Worm (Caenorhabditis elegans) whole organism, L3 larva: Measurements from ENCODE around the gene R11F4.2.

Experiments
- R02D3.7 ChIP-seq: fragments of 150-350 bp; optimal IDR thresholded peaks from 2 replicates; lab custom pipeline; 2014; ENCODE audit warnings: missing biosample characterization, missing genetic modification characterization
- ZK546.5 ChIP-seq: sonication (generic microtip); optimal IDR thresholded peaks from 2 replicates; lab custom pipeline; 2017; ENCODE audit warnings: missing biosample characterization, missing genetic modification characterization
- aly-2 ChIP-seq: fragments of 150-350 bp; optimal IDR thresholded peaks from 2 replicates; lab custom pipeline; 2014; ENCODE audit warnings: missing biosample characterization, missing genetic modification characterization
- ama-1 ChIP-seq: fragments of 150-350 bp; optimal IDR thresholded peaks from 2 replicates; lab custom pipeline; 2018
- ceh-16 ChIP-seq: sonication (generic microtip); optimal IDR thresholded peaks from 2 replicates; lab custom pipeline; 2017; ENCODE audit warnings: missing biosample characterization, missing genetic modification characterization
- ceh-28 ChIP-seq: fragments of 150-350 bp; optimal IDR thresholded peaks from 2 replicates; lab custom pipeline; 2014; ENCODE audit warnings: missing biosample characterization, missing genetic modification reagents, missing genetic modification characterization
- ceh-82 ChIP-seq: fragments of 150-350 bp; optimal IDR thresholded peaks from 2 replicates; lab custom pipeline; 2014; ENCODE audit warnings: missing biosample characterization, missing genetic modification characterization
- ceh-9 ChIP-seq: sonication (generic microtip); optimal IDR thresholded peaks from 2 replicates; lab custom pipeline; 2018; ENCODE audit warnings: missing biosample characterization, missing genetic modification characterization
- daf-12 ChIP-seq: fragments of 150-350 bp; optimal IDR thresholded peaks from 2 replicates; lab custom pipeline; 2014; ENCODE audit warnings: missing biosample characterization, missing genetic modification reagents, missing genetic modification characterization
- egl-27 ChIP-seq: sonication (generic microtip); optimal IDR thresholded peaks from 4 replicates; lab custom pipeline; 2017; ENCODE audit warnings: missing biosample characterization, missing genetic modification reagents, missing genetic modification characterization
- egl-5 ChIP-seq: fragments of 150-350 bp; optimal IDR thresholded peaks from 2 replicates; lab custom pipeline; 2017; ENCODE audit warnings: missing biosample characterization, missing genetic modification reagents, missing genetic modification characterization, inconsistent platforms
- elt-1 ChIP-seq: fragments of 150-350 bp; optimal IDR thresholded peaks from 2 replicates; lab custom pipeline; 2014; ENCODE audit warnings: missing biosample characterization, missing genetic modification characterization
- elt-2 ChIP-seq: sonication (generic microtip); optimal IDR thresholded peaks from 2 replicates; lab custom pipeline; 2016; ENCODE audit warnings: missing genetic modification reagents, mild to moderate bottlenecking, missing genetic modification characterization, missing compliant biosample characterization
- elt-3 ChIP-seq, 3 experiments: fragments of 150-350 bp in 1 of 3; sonication (generic microtip) in 2 of 3; optimal IDR thresholded peaks; 2 replicates in 2 of 3; 4 replicates in 1 of 3; lab custom pipeline; 2014 to 2017; ENCODE audit warnings: missing biosample characterization in 3 of 3, missing genetic modification characterization in 3 of 3
- eor-1 ChIP-seq, 2 experiments: fragments of 150-350 bp; optimal IDR thresholded peaks; 2 replicates each; lab custom pipeline; 2014 to 2018; ENCODE audit warnings: missing biosample characterization in 2 of 2, missing genetic modification characterization in 2 of 2
- fkh-10 ChIP-seq: sonication (generic microtip); optimal IDR thresholded peaks from 2 replicates; lab custom pipeline; 2017; ENCODE audit warnings: missing biosample characterization, missing genetic modification reagents, missing genetic modification characterization
- fkh-2 ChIP-seq: fragments of 150-350 bp; optimal IDR thresholded peaks from 2 replicates; lab custom pipeline; 2014; ENCODE audit warnings: missing biosample characterization, missing genetic modification reagents, missing genetic modification characterization
- fos-1 ChIP-seq: fragments of 150-350 bp; optimal IDR thresholded peaks from 2 replicates; lab custom pipeline; 2014; ENCODE audit warnings: missing biosample characterization, missing genetic modification characterization
- hmg-11 ChIP-seq: sonication (generic microtip); optimal IDR thresholded peaks from 2 replicates; lab custom pipeline; 2016; ENCODE audit warnings: missing genetic modification characterization, missing compliant biosample characterization
- jun-1 ChIP-seq: fragments of 150-350 bp; optimal IDR thresholded peaks from 2 replicates; lab custom pipeline; 2014; ENCODE audit warnings: missing biosample characterization, missing genetic modification reagents, missing genetic modification characterization
- lin-15B ChIP-seq: fragments of 150-350 bp; optimal IDR thresholded peaks from 2 replicates; lab custom pipeline; 2014; ENCODE audit warnings: missing biosample characterization, missing genetic modification characterization
- lin-39 ChIP-seq: fragments of 150-350 bp; optimal IDR thresholded peaks from 2 replicates; lab custom pipeline; 2018; ENCODE audit warnings: missing biosample characterization, missing genetic modification reagents, missing genetic modification characterization
- lsy-12 ChIP-seq: sonication (generic microtip); optimal IDR thresholded peaks from 2 replicates; lab custom pipeline; 2016; ENCODE audit warnings: mild to moderate bottlenecking, missing genetic modification characterization, missing compliant biosample characterization
- mdl-1 ChIP-seq: fragments of 150-350 bp; optimal IDR thresholded peaks from 2 replicates; lab custom pipeline; 2014; ENCODE audit warnings: missing biosample characterization, missing genetic modification characterization
- mml-1 ChIP-seq: fragments of 150-350 bp; sonication (generic microtip); optimal IDR thresholded peaks from 3 replicates; lab custom pipeline; 2014; ENCODE audit warnings: missing biosample characterization, missing genetic modification characterization
- nfya-1 ChIP-seq: sonication (generic microtip); optimal IDR thresholded peaks from 2 replicates; lab custom pipeline; 2017; ENCODE audit warnings: missing genetic modification characterization, mild to moderate bottlenecking, missing compliant biosample characterization, antibody characterized with exemption, moderate library complexity; ENCODE audit not compliant: insufficient read depth
- nhr-11 ChIP-seq: fragments of 150-350 bp; optimal IDR thresholded peaks from 2 replicates; lab custom pipeline; 2014; ENCODE audit warnings: missing biosample characterization, missing genetic modification characterization
- nhr-12 ChIP-seq: fragments of 150-350 bp; optimal IDR thresholded peaks from 2 replicates; lab custom pipeline; 2014; ENCODE audit warnings: missing biosample characterization, missing genetic modification characterization
- nhr-23 ChIP-seq: fragments of 150-350 bp; optimal IDR thresholded peaks from 2 replicates; lab custom pipeline; 2014; ENCODE audit warnings: missing biosample characterization, missing genetic modification reagents, missing genetic modification characterization
- nhr-237 ChIP-seq: fragments of 150-350 bp; optimal IDR thresholded peaks from 2 replicates; lab custom pipeline; 2014; ENCODE audit warnings: missing biosample characterization, missing genetic modification characterization
- nhr-25 ChIP-seq: sonication (generic microtip); optimal IDR thresholded peaks from 2 replicates; lab custom pipeline; 2017; ENCODE audit warnings: missing biosample characterization, missing genetic modification characterization
- nhr-43 ChIP-seq: sonication (generic microtip); optimal IDR thresholded peaks from 2 replicates; lab custom pipeline; 2016; ENCODE audit warnings: mild to moderate bottlenecking, missing genetic modification characterization, missing compliant biosample characterization; ENCODE audit not compliant: poor library complexity, severe bottlenecking
- nhr-67 ChIP-seq: fragments of 150-350 bp; optimal IDR thresholded peaks from 2 replicates; lab custom pipeline; 2014; ENCODE audit warnings: missing biosample characterization, missing genetic modification characterization
- nhr-76 ChIP-seq: fragments of 150-350 bp; sonication (generic microtip); optimal IDR thresholded peaks from 5 replicates; lab custom pipeline; 2014; ENCODE audit warnings: missing biosample characterization, missing genetic modification characterization
- nhr-77 ChIP-seq: fragments of 150-350 bp; optimal IDR thresholded peaks from 2 replicates; lab custom pipeline; 2014; ENCODE audit warnings: missing biosample characterization, missing genetic modification characterization
- pha-4 ChIP-seq: fragments of 150-350 bp; optimal IDR thresholded peaks from 2 replicates; lab custom pipeline; 2014; ENCODE audit warnings: missing biosample characterization, missing genetic modification reagents, missing genetic modification characterization
- pqm-1 ChIP-seq: fragments of 150-350 bp; optimal IDR thresholded peaks from 2 replicates; lab custom pipeline; 2017; ENCODE audit warnings: missing biosample characterization, missing genetic modification characterization, inconsistent platforms
- sea-2 ChIP-seq: fragments of 150-350 bp; sonication (generic microtip); optimal IDR thresholded peaks from 4 replicates; lab custom pipeline; 2014; ENCODE audit warnings: missing biosample characterization, missing genetic modification reagents, missing genetic modification characterization
- skn-1 ChIP-seq: fragments of 150-350 bp; optimal IDR thresholded peaks from 2 replicates; lab custom pipeline; 2014; ENCODE audit warnings: missing biosample characterization, missing genetic modification characterization
- snpc-4 ChIP-seq: fragments of 150-350 bp; optimal IDR thresholded peaks from 2 replicates; lab custom pipeline; 2014; ENCODE audit warnings: missing biosample characterization, missing genetic modification characterization
- tbx-2 ChIP-seq: sonication (generic microtip); optimal IDR thresholded peaks from 2 replicates; lab custom pipeline; 2016; ENCODE audit warnings: mild to moderate bottlenecking, missing genetic modification characterization, missing compliant biosample characterization
- unc-39 ChIP-seq: sonication (generic microtip); optimal IDR thresholded peaks from 4 replicates; lab custom pipeline; 2017; ENCODE audit warnings: missing biosample characterization, missing genetic modification characterization
- unc-62 ChIP-seq: fragments of 150-350 bp; sonication (generic microtip); optimal IDR thresholded peaks from 4 replicates; lab custom pipeline; 2014; ENCODE audit warnings: missing biosample characterization, missing genetic modification reagents, missing genetic modification characterization
- zag-1 ChIP-seq: fragments of 150-350 bp; optimal IDR thresholded peaks from 2 replicates; lab custom pipeline; 2014; ENCODE audit warnings: missing biosample characterization, missing genetic modification characterization
- ztf-11 ChIP-seq: fragments of 150-350 bp; optimal IDR thresholded peaks from 2 replicates; lab custom pipeline; 2014; ENCODE audit warnings: missing biosample characterization, missing genetic modification characterization
- ztf-4 ChIP-seq: fragments of 150-350 bp; optimal IDR thresholded peaks from 2 replicates; lab custom pipeline; 2014; ENCODE audit warnings: missing biosample characterization, missing genetic modification characterization

R11F4.2 gene

DNA sequence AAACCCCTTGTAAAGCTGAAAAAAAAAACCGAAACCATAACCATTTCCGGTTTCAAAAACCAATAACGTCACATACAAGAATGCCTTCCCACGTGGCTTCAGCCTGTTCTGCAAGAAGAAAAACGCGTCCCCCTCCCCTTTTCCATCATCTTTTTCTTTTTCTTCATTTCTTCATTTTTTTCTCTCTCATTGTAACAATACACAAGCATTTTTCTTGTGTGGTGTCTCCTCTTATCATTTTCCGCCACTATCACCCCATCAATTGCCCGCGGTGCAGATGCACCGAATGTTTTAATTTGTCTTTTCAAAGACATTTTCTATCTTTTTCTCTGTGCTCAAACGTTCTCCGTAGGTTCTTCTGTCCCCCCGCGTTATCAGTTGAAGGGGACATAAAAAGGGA, 6.3 kb downstream of the R11F4.2 start:
- TF ChIP-seq aly-2 (tag; lab: Kevin White, UChicago) (no peak), lin-39 (no peak), nhr-43 (tag; lab: Kevin White, UChicago) (peak; percentile 94), ceh-9 (tag; lab: Kevin White, UChicago) (no peak), nhr-237 (tag; lab: Kevin White, UChicago) (no peak), R02D3.7 (peak; percentile 38), nhr-77 (tag; lab: Kevin White, UChicago) (no peak), mdl-1 (tag; lab: Kevin White, UChicago) (peak; percentile 62), egl-5 (tag; lab: Kevin White, UChicago) (peak; percentile 33), sea-2 (GFP tag; lab: Kevin White, UChicago) (no peak), nfya-1 (peak; percentile 51), snpc-4 (tag; lab: Kevin White, UChicago) (no peak), nhr-76 (tag; lab: Kevin White, UChicago) (peak; percentile 30), egl-27 (peak; percentile 83), elt-2 (tag; lab: Kevin White, UChicago) (peak; percentile 99), skn-1 (tag; lab: Kevin White, UChicago) (no peak), hmg-11 (tag; lab: Kevin White, UChicago) (no peak), fkh-10 (GFP tag; lab: Kevin White, UChicago) (no peak), tbx-2 (tag; lab: Kevin White, UChicago) (peak; percentile 6), nhr-23 (peak; percentile 51), pqm-1 (tag; lab: Kevin White, UChicago) (peak; percentile 98), ama-1 (lab: Kevin White, UChicago) (no peak), unc-62 (peak; percentile 15), nhr-25 (tag; lab: Kevin White, UChicago) (peak; percentile 51), ztf-4 (no peak), elt-3 (tag; optimal IDR thresholded peaks at IDR 0.05; lab: Kevin White, UChicago) (peak in 2 of 3 experiments; percentile 11 to 68), elt-1 (tag; lab: Kevin White, UChicago) (no peak), pha-4 (tag; lab: Kevin White, UChicago) (peak; percentile 63), zag-1 (no peak), nhr-12 (no peak), fos-1 (tag; lab: Kevin White, UChicago) (peak; percentile 33), ZK546.5 (tag; lab: Kevin White, UChicago) (no peak), ztf-11 (no peak), lsy-12 (peak; percentile 8), jun-1 (peak; percentile 91), ceh-28 (peak; percentile 24), eor-1 (tag; optimal IDR thresholded peaks at IDR 0.05; lab: Kevin White, UChicago) (no peak)

DNA sequence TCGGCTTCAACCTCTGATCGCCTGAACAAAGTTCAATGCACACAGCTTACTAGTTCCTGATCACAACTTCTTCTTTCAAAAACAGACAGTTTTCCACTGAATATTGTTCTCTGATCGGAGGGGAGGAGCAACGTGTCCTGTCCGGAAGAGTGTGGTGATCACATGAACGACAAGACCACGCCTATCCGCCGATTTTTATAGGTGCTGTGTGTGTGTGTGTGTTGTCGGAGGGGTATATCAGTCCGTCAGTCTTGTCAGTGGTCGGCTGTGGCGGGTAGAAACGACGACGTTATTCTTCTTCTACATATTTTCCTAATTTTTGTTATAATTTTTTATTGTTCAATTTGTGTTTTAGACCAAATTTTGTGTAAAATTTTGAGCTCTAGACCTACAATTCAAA, 7.9 kb downstream of the R11F4.2 start:
- TF ChIP-seq ceh-16 (tag; lab: Kevin White, UChicago) (no peak), unc-62 (no peak), zag-1 (no peak), aly-2 (tag; lab: Kevin White, UChicago) (no peak), nhr-12 (no peak), ztf-11 (no peak), ceh-9 (tag; lab: Kevin White, UChicago) (no peak), lsy-12 (no peak), skn-1 (tag; lab: Kevin White, UChicago) (no peak), R02D3.7 (no peak), mml-1 (tag; lab: Kevin White, UChicago) (no peak), hmg-11 (tag; lab: Kevin White, UChicago) (no peak), pqm-1 (tag; lab: Kevin White, UChicago) (peak; percentile 44), nhr-237 (tag; lab: Kevin White, UChicago) (no peak), nhr-25 (tag; lab: Kevin White, UChicago) (no peak), sea-2 (GFP tag; lab: Kevin White, UChicago) (no peak), elt-2 (tag; lab: Kevin White, UChicago) (peak; percentile 55), tbx-2 (tag; lab: Kevin White, UChicago) (no peak), nhr-23 (peak; percentile 36), elt-1 (tag; lab: Kevin White, UChicago) (no peak), nhr-43 (tag; lab: Kevin White, UChicago) (peak; percentile 63), ceh-28 (no peak), ZK546.5 (tag; lab: Kevin White, UChicago) (no peak), lin-39 (no peak), nhr-67 (no peak), snpc-4 (tag; lab: Kevin White, UChicago) (no peak), ama-1 (lab: Kevin White, UChicago) (peak; percentile 62), eor-1 (tag; optimal IDR thresholded peaks at IDR 0.05; lab: Kevin White, UChicago) (no peak), unc-39 (tag; lab: Kevin White, UChicago) (no peak), lin-15B (tag; lab: Kevin White, UChicago) (no peak), jun-1 (peak; percentile 17), ceh-82 (tag; lab: Kevin White, UChicago) (no peak), nhr-11 (no peak), ztf-4 (no peak), daf-12 (tag; lab: Kevin White, UChicago) (no peak), nhr-77 (tag; lab: Kevin White, UChicago) (no peak), fkh-2 (no peak), nfya-1 (peak; percentile 41)
